Fruit fly (Drosophila melanogaster) whole organism, embryonic: ENCODE measurements around the gene Pgls.

Experiments used
- Atf3 ChIP-seq: fragments of 200-800 bp; sonication (Bioruptor generic); optimal IDR thresholded peaks from 3 replicates; lab custom pipeline; 2016; ENCODE audit warnings: missing biosample characterization, missing genetic modification characterization
- CG10462 ChIP-seq: fragments of 200-800 bp; sonication (Bioruptor generic); optimal IDR thresholded peaks from 2 replicates; lab custom pipeline; 2016; ENCODE audit warnings: missing biosample characterization, missing genetic modification characterization
- CG12219 ChIP-seq: fragments of 200-800 bp; sonication (Bioruptor generic); optimal IDR thresholded peaks from 3 replicates; lab custom pipeline; 2018; ENCODE audit warnings: missing biosample characterization, mild to moderate bottlenecking, missing genetic modification characterization
- CG1233 ChIP-seq: fragments of 200-800 bp; sonication (Bioruptor generic); optimal IDR thresholded peaks from 4 replicates; lab custom pipeline; 2018; ENCODE audit warnings: missing biosample characterization, mild to moderate bottlenecking, missing genetic modification characterization
- CG13287 ChIP-seq: fragments of 200-800 bp; sonication (Bioruptor generic); IDR thresholded peaks from 2 replicates; pipeline ENCODE4 v1.3.6; 2022; ENCODE audit warnings: missing biosample characterization, missing genetic modification characterization; ENCODE audit not compliant: partially characterized antibody
- CG17802 ChIP-seq: fragments of 200-800 bp; sonication (Bioruptor generic); optimal IDR thresholded peaks from 2 replicates; lab custom pipeline; 2018; ENCODE audit warnings: missing biosample characterization, mild to moderate bottlenecking, missing genetic modification characterization, moderate library complexity
- CG1792 ChIP-seq: fragments of 200-800 bp; sonication (Bioruptor generic); optimal IDR thresholded peaks from 2 replicates; lab custom pipeline; 2016; ENCODE audit warnings: missing biosample characterization, missing genetic modification characterization
- CG18262 ChIP-seq: fragments of 200-800 bp; optimal IDR thresholded peaks from 3 replicates; lab custom pipeline; 2019; ENCODE audit warnings: missing biosample characterization, mild to moderate bottlenecking, missing genetic modification characterization, moderate library complexity
- CG2712 ChIP-seq: fragments of 200-800 bp; optimal IDR thresholded peaks from 3 replicates; lab custom pipeline; 2019; ENCODE audit warnings: missing biosample characterization, mild to moderate bottlenecking, missing genetic modification characterization, moderate library complexity
- CG3726 ChIP-seq: fragments of 200-800 bp; sonication (Bioruptor generic); IDR thresholded peaks from 3 replicates; pipeline ENCODE4, ENCODE4 v1.3.6; 2022; ENCODE audit warnings: missing biosample characterization, missing genetic modification characterization
- CG3995 ChIP-seq: fragments of 200-800 bp; sonication (Bioruptor generic); optimal IDR thresholded peaks from 3 replicates; lab custom pipeline; 2016; ENCODE audit warnings: missing biosample characterization, missing genetic modification characterization
- CG4328 ChIP-seq: fragments of 200-800 bp; sonication (Bioruptor generic); optimal IDR thresholded peaks from 3 replicates; lab custom pipeline; 2017; ENCODE audit warnings: missing biosample characterization, missing genetic modification reagents, missing genetic modification characterization
- CG43689 ChIP-seq: fragments of 200-800 bp; sonication (Bioruptor generic); IDR thresholded peaks from 2 replicates; pipeline ENCODE4 v1.3.6; 2022; ENCODE audit warnings: missing biosample characterization, missing genetic modification characterization
- CG5180 ChIP-seq: fragments of 200-800 bp; sonication (Bioruptor generic); optimal IDR thresholded peaks from 3 replicates; lab custom pipeline; 2017; ENCODE audit warnings: missing biosample characterization, missing genetic modification characterization, mild to moderate bottlenecking, moderate library complexity, missing genetic modification reagents
- CG6765 ChIP-seq: fragments of 200-800 bp; sonication (Bioruptor generic); optimal IDR thresholded peaks from 3 replicates; lab custom pipeline; 2017; ENCODE audit warnings: missing biosample characterization, mild to moderate bottlenecking, missing genetic modification characterization
- CG8478 ChIP-seq: fragments of >200 bp; optimal IDR thresholded peaks from 2 replicates; lab custom pipeline; 2018
- CTCF ChIP-seq: fragments of 200-800 bp; sonication (Bioruptor generic); optimal IDR thresholded peaks from 2 replicates; lab custom pipeline; 2017; ENCODE audit warnings: missing biosample characterization, mild to moderate bottlenecking, missing genetic modification characterization, moderate library complexity
- D19B ChIP-seq: fragments of 200-800 bp; sonication (Bioruptor generic); optimal IDR thresholded peaks from 2 replicates; lab custom pipeline; 2017; ENCODE audit warnings: missing biosample characterization, mild to moderate bottlenecking, missing genetic modification characterization
- Dad ChIP-seq: fragments of 200-800 bp; sonication (Bioruptor generic); optimal IDR thresholded peaks from 3 replicates; lab custom pipeline; 2016; ENCODE audit warnings: missing biosample characterization, missing genetic modification characterization
- Dll ChIP-seq: fragments of 200-800 bp; sonication (Bioruptor generic); IDR thresholded peaks from 4 replicates; pipeline ENCODE4 v1.3.6; 2022; ENCODE audit warnings: missing biosample characterization, missing genetic modification characterization; ENCODE audit not compliant: partially characterized antibody
- ERR ChIP-seq: fragments of 200-800 bp; sonication (Bioruptor generic); optimal IDR thresholded peaks from 2 replicates; lab custom pipeline; 2016; ENCODE audit warnings: missing biosample characterization, missing genetic modification characterization
- Fer2 ChIP-seq: fragments of 200-800 bp; sonication (Bioruptor generic); optimal IDR thresholded peaks from 2 replicates; lab custom pipeline; 2018; ENCODE audit warnings: missing biosample characterization, mild to moderate bottlenecking, missing genetic modification characterization, moderate library complexity
- Mrtf ChIP-seq: fragments of 200-800 bp; sonication (Bioruptor generic); IDR thresholded peaks from 3 replicates; pipeline ENCODE4 v1.3.6; 2022; ENCODE audit warnings: missing biosample characterization, missing genetic modification characterization
- NC2α ChIP-seq: fragments of 200-800 bp; sonication (Bioruptor generic); optimal IDR thresholded peaks from 2 replicates; lab custom pipeline; 2016; ENCODE audit warnings: missing biosample characterization, missing genetic modification characterization
- NC2β ChIP-seq: fragments of 200-800 bp; sonication (Bioruptor generic); optimal IDR thresholded peaks from 2 replicates; lab custom pipeline; 2016; ENCODE audit warnings: missing biosample characterization, missing genetic modification characterization
- Nf-YA ChIP-seq: fragments of 200-800 bp; sonication (Bioruptor generic); IDR thresholded peaks from 2 replicates; pipeline ENCODE4 v1.3.6; 2022; ENCODE audit warnings: missing biosample characterization, missing genetic modification characterization
- Oli ChIP-seq: fragments of 200-800 bp; sonication (Bioruptor generic); optimal IDR thresholded peaks from 2 replicates; lab custom pipeline; 2018; ENCODE audit warnings: missing biosample characterization, mild to moderate bottlenecking, missing genetic modification characterization, moderate library complexity
- Sox100B ChIP-seq: fragments of 200-800 bp; sonication (Bioruptor generic); optimal IDR thresholded peaks from 3 replicates; lab custom pipeline; 2018; ENCODE audit warnings: missing biosample characterization, mild to moderate bottlenecking, missing genetic modification characterization
- Sry-β ChIP-seq: fragments of 200-800 bp; sonication (Bioruptor generic); optimal IDR thresholded peaks from 2 replicates; lab custom pipeline; 2018; ENCODE audit warnings: missing biosample characterization, mild to moderate bottlenecking, missing genetic modification characterization, moderate library complexity
- ato ChIP-seq: fragments of 200-800 bp; sonication (Bioruptor generic); IDR thresholded peaks from 2 replicates; pipeline ENCODE4 v1.3.6; 2022; ENCODE audit warnings: missing biosample characterization, missing genetic modification characterization; ENCODE audit not compliant: partially characterized antibody
- bsh ChIP-seq, 2 experiments: fragments of 200-800 bp; sonication (Bioruptor generic); optimal IDR thresholded peaks; 2 replicates each; lab custom pipeline; 2017 to 2018; ENCODE audit warnings: mild to moderate bottlenecking in 2 of 2, missing biosample characterization in 2 of 2, missing genetic modification characterization in 2 of 2, moderate library complexity in 1 of 2
- cwo ChIP-seq: fragments of 200-800 bp; sonication (Bioruptor generic); optimal IDR thresholded peaks from 3 replicates; lab custom pipeline; 2017; ENCODE audit warnings: missing biosample characterization, missing genetic modification characterization, mild to moderate bottlenecking, moderate library complexity, missing genetic modification reagents
- dm ChIP-seq: fragments of 200-800 bp; sonication (Bioruptor generic); optimal IDR thresholded peaks from 3 replicates; lab custom pipeline; 2016; ENCODE audit warnings: missing biosample characterization, missing genetic modification characterization
- fd3F ChIP-seq: fragments of 200-800 bp; sonication (Bioruptor generic); optimal IDR thresholded peaks from 2 replicates; lab custom pipeline; 2018; ENCODE audit warnings: missing biosample characterization, mild to moderate bottlenecking, missing genetic modification characterization, moderate library complexity
- jing ChIP-seq: fragments of 200-800 bp; sonication (Bioruptor generic); optimal IDR thresholded peaks from 2 replicates; lab custom pipeline; 2018; ENCODE audit warnings: missing biosample characterization, mild to moderate bottlenecking, missing genetic modification characterization
- mld ChIP-seq: fragments of 200-800 bp; sonication (Bioruptor generic); IDR thresholded peaks from 3 replicates; pipeline ENCODE4 v1.3.6; 2022; ENCODE audit warnings: missing biosample characterization, missing genetic modification characterization; ENCODE audit not compliant: partially characterized antibody
- odd ChIP-seq: fragments of 200-800 bp; sonication (Bioruptor generic); optimal IDR thresholded peaks from 2 replicates; lab custom pipeline; 2017; ENCODE audit warnings: missing biosample characterization, mild to moderate bottlenecking, missing genetic modification characterization
- otp ChIP-seq: fragments of 200-800 bp; sonication (Bioruptor generic); IDR thresholded peaks from 3 replicates; pipeline ENCODE4, ENCODE4 v1.3.6; 2022; ENCODE audit warnings: missing biosample characterization, missing genetic modification characterization
- pfk ChIP-seq: fragments of 200-800 bp; sonication (Bioruptor generic); optimal IDR thresholded peaks from 2 replicates; lab custom pipeline; 2018; ENCODE audit warnings: missing biosample characterization, mild to moderate bottlenecking, missing genetic modification characterization, moderate library complexity
- prd ChIP-seq, 3 experiments: fragments of >200 bp in 2 of 3; fragments of 200-800 bp in 1 of 3; sonication (Bioruptor generic) in 1 of 3; optimal IDR thresholded peaks in 2 of 3; IDR thresholded peaks in 1 of 3; 2 replicates in 2 of 3; 3 replicates in 1 of 3; pipeline versions ENCODE4 v1.3.6 to Lab custom; 2017 to 2022; ENCODE audit warnings: missing biosample characterization in 1 of 3, missing genetic modification characterization in 1 of 3
- salm ChIP-seq: fragments of 200-800 bp; sonication (Bioruptor generic); optimal IDR thresholded peaks from 2 replicates; lab custom pipeline; 2018; ENCODE audit warnings: missing biosample characterization, mild to moderate bottlenecking, missing genetic modification characterization
- sd ChIP-seq: fragments of 200-800 bp; sonication (Bioruptor generic); optimal IDR thresholded peaks from 3 replicates; lab custom pipeline; 2018; ENCODE audit warnings: missing biosample characterization, mild to moderate bottlenecking, missing genetic modification characterization, moderate library complexity
- sens-2 ChIP-seq: fragments of 200-800 bp; sonication (Bioruptor generic); IDR thresholded peaks from 2 replicates; pipeline ENCODE4 v1.3.6; 2022; ENCODE audit warnings: missing biosample characterization, missing genetic modification characterization
- sug ChIP-seq: fragments of 200-800 bp; optimal IDR thresholded peaks from 2 replicates; lab custom pipeline; 2019; ENCODE audit warnings: missing biosample characterization, mild to moderate bottlenecking, missing genetic modification characterization, moderate library complexity
- tna ChIP-seq: fragments of 200-800 bp; sonication (Bioruptor generic); IDR thresholded peaks from 2 replicates; pipeline ENCODE4 v1.3.6; 2022; ENCODE audit warnings: missing biosample characterization, missing genetic modification characterization; ENCODE audit not compliant: partially characterized antibody
- wor ChIP-seq: fragments of 200-800 bp; sonication (Bioruptor generic); IDR thresholded peaks from 2 replicates; pipeline ENCODE4 v1.3.6; 2022; ENCODE audit warnings: missing biosample characterization, missing genetic modification characterization
- z ChIP-seq: fragments of 200-800 bp; sonication (Bioruptor generic); IDR thresholded peaks from 3 replicates; pipeline ENCODE4 v1.3.6; 2022; ENCODE audit warnings: missing biosample characterization, missing genetic modification characterization
- zfh1 ChIP-seq: fragments of 200-800 bp; sonication (Bioruptor generic); IDR thresholded peaks from 3 replicates; pipeline ENCODE4 v1.3.6; 2022; ENCODE audit warnings: missing biosample characterization, missing genetic modification characterization

Gene Pgls

DNA sequence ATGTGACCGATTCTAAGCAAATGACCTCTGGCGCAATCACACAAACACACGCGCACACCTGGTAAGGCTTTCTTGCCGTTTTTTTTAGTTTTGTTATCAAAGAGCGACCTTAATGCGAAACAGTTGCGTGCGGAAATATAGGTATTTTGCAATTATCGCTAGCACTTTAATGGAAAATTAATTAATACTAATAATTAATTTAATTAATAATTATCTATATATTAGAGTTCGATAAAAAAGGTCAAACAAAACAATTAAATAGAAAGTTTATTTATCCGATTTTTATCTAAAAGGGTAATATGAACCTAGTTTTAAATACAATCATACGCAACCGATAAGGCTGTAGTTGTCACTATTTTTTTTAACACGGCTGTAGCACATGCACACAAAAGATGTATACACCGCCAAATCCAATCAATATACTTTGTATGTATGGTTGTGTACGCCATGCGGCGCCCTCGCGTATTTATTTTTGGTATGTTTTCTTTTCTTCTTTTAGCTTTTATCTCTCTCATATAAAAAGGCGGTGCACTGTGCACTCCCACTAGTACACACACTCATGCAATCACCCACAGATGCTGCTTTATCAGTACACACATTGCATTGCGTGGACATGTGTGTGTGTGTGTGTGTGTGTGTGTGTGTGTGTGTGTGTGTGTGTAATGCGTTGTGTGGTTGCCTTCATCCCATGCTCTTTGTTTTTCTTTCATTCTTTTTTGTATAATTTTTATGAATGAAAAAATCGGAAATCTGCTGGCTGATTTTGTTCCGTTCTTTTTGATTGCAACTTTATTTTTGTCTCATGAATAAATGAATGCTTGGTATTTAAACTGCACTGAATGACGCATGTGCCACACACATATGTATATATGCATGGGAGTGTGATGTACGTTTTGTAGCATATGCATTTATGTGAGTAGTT lies 44.5 kb upstream of the Pgls start (continued):
- TF ChIP-seq Sox100B (GFP tag; lab: Kevin White, UChicago), result peak; percentile 84
- no peak for TF ChIP-seq CG8478 (lab: Kevin White, UChicago)
- TF ChIP-seq otp (GFP tag; lab: Robert Waterston, UW), result no peak
- no peak for TF ChIP-seq Atf3 (GFP tag; lab: Kevin White, UChicago)
- no peak for TF ChIP-seq CG17802 (tag; lab: Kevin White, UChicago)
- TF ChIP-seq dm (GFP tag; lab: Kevin White, UChicago), result no peak
- TF ChIP-seq pfk (GFP tag; lab: Kevin White, UChicago), result no peak
- TF ChIP-seq CG18262 (tag; lab: Kevin White, UChicago), result peak; percentile 86
- TF ChIP-seq z (GFP tag; lab: Robert Waterston, UW), result no peak
- TF ChIP-seq zfh1, result 0 out of 3 replicates have a peak, but pooled peaks have one; percentile 39
- TF ChIP-seq CTCF (GFP tag; lab: Kevin White, UChicago), result peak; percentile 9
- TF ChIP-seq CG12219 (GFP tag; lab: Kevin White, UChicago), result no peak
- no peak for TF ChIP-seq CG3995 (GFP tag; lab: Kevin White, UChicago)
- peak in 1 of 2 experiments; percentile 74 for TF ChIP-seq bsh (GFP tag; optimal IDR thresholded peaks at IDR 0.05; lab: Kevin White, UChicago)
- no peak for TF ChIP-seq CG4328 (GFP tag; lab: Kevin White, UChicago)
- TF ChIP-seq fd3F, result peak; percentile 52
- no peak for TF ChIP-seq Sry-β (GFP tag; lab: Kevin White, UChicago)
- TF ChIP-seq CG10462 (GFP tag; lab: Kevin White, UChicago), result peak; percentile 41
- no peak for TF ChIP-seq sd (tag; lab: Kevin White, UChicago)
- no peak for TF ChIP-seq CG1792
- no peak for TF ChIP-seq CG3726 (GFP tag; lab: Robert Waterston, UW)
- no peak for TF ChIP-seq NC2β (GFP tag; lab: Kevin White, UChicago)
- no peak for TF ChIP-seq Dad (GFP tag; lab: Kevin White, UChicago)
- TF ChIP-seq CG2712 (tag; lab: Kevin White, UChicago), result peak; percentile 81
- 0 out of 2 replicates have a peak, but pooled peaks have one; percentile 19 for TF ChIP-seq Nf-YA (GFP tag; lab: Robert Waterston, UW)
- peak; percentile 52 for TF ChIP-seq CG6765
- no peak for TF ChIP-seq mld
- TF ChIP-seq Fer2, result peak; percentile 11
- no peak for TF ChIP-seq sens-2 (GFP tag; lab: Robert Waterston, UW)
- TF ChIP-seq salm (tag; lab: Kevin White, UChicago), result peak; percentile 60
- peak; percentile 68 for TF ChIP-seq cwo
- TF ChIP-seq D19B (GFP tag; lab: Kevin White, UChicago), result no peak
- peak; percentile 51 for TF ChIP-seq CG5180
- no peak for TF ChIP-seq Dll (GFP tag; lab: Robert Waterston, UW)
- no peak for TF ChIP-seq CG13287 (GFP tag; lab: Robert Waterston, UW)
- no peak for TF ChIP-seq prd (optimal IDR thresholded peaks at IDR 0.05; lab: Kevin White, UChicago)
- peak; percentile 57; the same call in 2 of the 3 replicates for TF ChIP-seq prd (GFP tag; IDR thresholded peaks at IDR 0.05; lab: Robert Waterston, UW)
- TF ChIP-seq NC2α, result no peak
- no peak for TF ChIP-seq tna (GFP tag; lab: Robert Waterston, UW)
- TF ChIP-seq CG1233 (GFP tag; lab: Kevin White, UChicago), result peak; percentile 64
- peak; percentile 53 for TF ChIP-seq wor
- no peak; the same call in 2 of the 3 replicates for TF ChIP-seq Mrtf (GFP tag; lab: Robert Waterston, UW)
- peak; percentile 69 for TF ChIP-seq odd (GFP tag; lab: Kevin White, UChicago)
- peak; percentile 47 for TF ChIP-seq sug (tag; lab: Kevin White, UChicago)
- TF ChIP-seq ERR (GFP tag; lab: Kevin White, UChicago), result no peak
- TF ChIP-seq jing (GFP tag; lab: Kevin White, UChicago), result no peak
- TF ChIP-seq CG43689 (GFP tag; lab: Robert Waterston, UW), result no peak
- no peak for TF ChIP-seq ato (GFP tag; lab: Robert Waterston, UW)
- TF ChIP-seq Oli, result peak; percentile 72
